Fruit fly (Drosophila melanogaster) ovary, adult (tissue): ENCODE data around the gene kl-5.
"Not testable (repeated sequence)": the region's sequence is repeated elsewhere in the genome, so short reads cannot be mapped to it uniquely, and the experiment has no call there.

Source experiments
- CG17801 ChIP-seq: fragments of 200-800 bp; optimal IDR thresholded peaks from 2 replicates; lab custom pipeline; 2019; ENCODE audit warnings: missing biosample characterization, mild to moderate bottlenecking, missing genetic modification characterization, moderate library complexity; ENCODE audit not compliant: partially characterized antibody

kl-5 gene

dm6 chrY:137386-137785 lies at the start of gene kl-5:
Gene kl-5 (minus strand): TSS chrY:137486.
- TF ChIP-seq CG17801 (GFP tag; lab: Kevin White, UChicago) = not testable (repeated sequence)

- TF ChIP-seq CG17801 (GFP tag; lab: Kevin White, UChicago) = no peak
Observed at dm6 chrY:9533-9932, 127.8 kb downstream of the kl-5 start, which contains the start of gene Pp1-Y1. Gene Pp1-Y1 (plus strand): TSS chrY:9833.
